Worm (Caenorhabditis elegans): ENCODE measurements around the gene otpl-5.

DNA sequence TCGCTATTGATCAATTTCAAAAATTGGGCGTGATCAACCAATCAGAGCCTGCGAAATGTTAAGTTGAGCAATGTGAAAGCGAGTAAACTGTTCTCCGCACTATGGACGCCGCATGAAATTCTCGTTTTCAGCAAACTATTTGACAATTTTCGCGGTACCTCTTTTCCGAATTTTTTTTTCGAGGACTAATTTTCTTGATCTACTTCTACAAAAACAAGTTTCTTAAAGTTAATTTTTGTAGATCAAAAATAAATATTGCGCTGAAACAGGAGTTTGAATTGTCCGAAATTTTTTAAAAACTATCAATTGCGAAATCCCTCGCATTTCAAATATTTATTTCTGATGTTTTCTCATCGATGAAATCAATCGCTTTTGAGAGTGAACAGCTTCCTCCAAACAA lies 11.6 kb upstream of the otpl-5 start:
- TF ChIP-seq C06A6.2 (GFP tag; conservative IDR thresholded peaks at IDR 0.05) = no peak
- no peak for TF ChIP-seq hmg-20 (GFP tag; IDR thresholded peaks at IDR 0.05)
- TF ChIP-seq unc-130 (GFP tag; optimal IDR thresholded peaks at IDR 0.05) = no peak
- no peak for TF ChIP-seq him-1 (tag; optimal IDR thresholded peaks at IDR 0.05)
- TF ChIP-seq dpl-1 (GFP tag; optimal IDR thresholded peaks at IDR 0.05) = no peak
- no peak for TF ChIP-seq unc-62 (GFP tag; optimal IDR thresholded peaks at IDR 0.05)
- no peak for TF ChIP-seq ama-1 (optimal IDR thresholded peaks at IDR 0.05)
- TF ChIP-seq ama-1 (GFP tag; optimal IDR thresholded peaks at IDR 0.05) = no peak
- no peak for TF ChIP-seq hlh-12 (tag; optimal IDR thresholded peaks at IDR 0.05)
- no peak for TF ChIP-seq hlh-26 (GFP tag; conservative IDR thresholded peaks at IDR 0.05)
- TF ChIP-seq K12H6.12 (tag; optimal IDR thresholded peaks at IDR 0.05) = no peak
- TF ChIP-seq nhr-27 (tag; optimal IDR thresholded peaks at IDR 0.05) = no peak
- peak; percentile 49 for TF ChIP-seq efl-1 (GFP tag; optimal IDR thresholded peaks at IDR 0.05)
- TF ChIP-seq somi-1 (GFP tag; optimal IDR thresholded peaks at IDR 0.05) = no peak
